Worm (Caenorhabditis elegans) whole organism, late embryonic: ENCODE data around the gene dnj-8.

ENCODE experiments used
- C38D4.7 ChIP-seq: fragments of 200-800 bp; sonication (Bioruptor generic); optimal IDR thresholded peaks from 2 replicates; lab custom pipeline; 2018; ENCODE audit warnings: mild to moderate bottlenecking, missing genetic modification characterization, moderate library complexity, missing compliant biosample characterization
- K02D7.2 ChIP-seq: sonication (generic microtip); optimal IDR thresholded peaks from 2 replicates; lab custom pipeline; 2017; ENCODE audit warnings: mild to moderate bottlenecking, missing genetic modification characterization, missing compliant biosample characterization
- Y22D7AL.16 ChIP-seq: sonication (generic microtip); optimal IDR thresholded peaks from 2 replicates; lab custom pipeline; 2016; ENCODE audit warnings: missing genetic modification characterization, missing compliant biosample characterization
- ahr-1 ChIP-seq: sonication (generic microtip); optimal IDR thresholded peaks from 2 replicates; lab custom pipeline; 2016; ENCODE audit warnings: missing genetic modification characterization, missing compliant biosample characterization
- ama-1 ChIP-seq: fragments of 150-350 bp; optimal IDR thresholded peaks from 2 replicates; lab custom pipeline; 2014
- ceh-14 ChIP-seq: sonication (generic microtip); optimal IDR thresholded peaks from 2 replicates; lab custom pipeline; 2016; ENCODE audit warnings: missing genotype, missing genetic modification characterization, missing compliant biosample characterization
- ceh-18 ChIP-seq: sonication (generic microtip); optimal IDR thresholded peaks from 2 replicates; lab custom pipeline; 2016; ENCODE audit warnings: missing genetic modification characterization, missing compliant biosample characterization
- ceh-19 ChIP-seq: fragments of 200-800 bp; sonication (Bioruptor generic); optimal IDR thresholded peaks from 2 replicates; lab custom pipeline; 2018; ENCODE audit warnings: mild to moderate bottlenecking, missing genetic modification characterization, missing compliant biosample characterization
- ceh-24 ChIP-seq: sonication (generic microtip); optimal IDR thresholded peaks from 2 replicates; lab custom pipeline; 2016; ENCODE audit warnings: mild to moderate bottlenecking, missing genetic modification characterization, missing compliant biosample characterization
- ceh-31 ChIP-seq: sonication (generic microtip); optimal IDR thresholded peaks from 2 replicates; lab custom pipeline; 2016; ENCODE audit warnings: missing genetic modification characterization, missing compliant biosample characterization
- ceh-48 ChIP-seq: sonication (generic microtip); optimal IDR thresholded peaks from 2 replicates; lab custom pipeline; 2016; ENCODE audit warnings: missing genetic modification characterization, inconsistent platforms, missing compliant biosample characterization
- ceh-6 ChIP-seq: fragments of 200-800 bp; sonication (Bioruptor generic); optimal IDR thresholded peaks from 2 replicates; lab custom pipeline; 2018; ENCODE audit warnings: mild to moderate bottlenecking, missing genetic modification characterization, missing compliant biosample characterization
- ceh-9 ChIP-seq: sonication (generic microtip); optimal IDR thresholded peaks from 2 replicates; lab custom pipeline; 2016; ENCODE audit warnings: mild to moderate bottlenecking, missing genetic modification characterization, inconsistent platforms, missing compliant biosample characterization
- che-1 ChIP-seq: sonication (generic microtip); optimal IDR thresholded peaks from 2 replicates; lab custom pipeline; 2016; ENCODE audit warnings: mild to moderate bottlenecking, missing genetic modification characterization, missing compliant biosample characterization
- dve-1 ChIP-seq: sonication (generic microtip); optimal IDR thresholded peaks from 2 replicates; lab custom pipeline; 2017; ENCODE audit warnings: antibody characterized with exemption, mild to moderate bottlenecking, missing genetic modification characterization, missing compliant biosample characterization
- elt-4 ChIP-seq: sonication (generic microtip); optimal IDR thresholded peaks from 2 replicates; lab custom pipeline; 2016; ENCODE audit warnings: missing genetic modification characterization, missing compliant biosample characterization
- fkh-6 ChIP-seq: sonication (generic microtip); optimal IDR thresholded peaks from 2 replicates; lab custom pipeline; 2016; ENCODE audit warnings: missing genetic modification characterization, missing compliant biosample characterization
- gmeb-2 ChIP-seq: sonication (generic microtip); optimal IDR thresholded peaks from 2 replicates; lab custom pipeline; 2016; ENCODE audit warnings: missing genetic modification characterization, inconsistent platforms, missing compliant biosample characterization
- hlh-13 ChIP-seq: fragments of 200-800 bp; sonication (Bioruptor generic); optimal IDR thresholded peaks from 2 replicates; lab custom pipeline; 2018; ENCODE audit warnings: mild to moderate bottlenecking, missing genetic modification characterization, missing compliant biosample characterization
- hlh-6 ChIP-seq: sonication (generic microtip); optimal IDR thresholded peaks from 2 replicates; lab custom pipeline; 2016; ENCODE audit warnings: missing genotype, missing genetic modification characterization, missing compliant biosample characterization
- madf-2 ChIP-seq: sonication (generic microtip); optimal IDR thresholded peaks from 2 replicates; lab custom pipeline; 2017; ENCODE audit warnings: missing genetic modification characterization, missing compliant biosample characterization
- mec-3 ChIP-seq: sonication (generic microtip); optimal IDR thresholded peaks from 2 replicates; lab custom pipeline; 2016; ENCODE audit warnings: borderline replicate concordance, missing genetic modification characterization, missing compliant biosample characterization
- nfya-1 ChIP-seq: sonication (generic microtip); optimal IDR thresholded peaks from 2 replicates; lab custom pipeline; 2017; ENCODE audit warnings: missing genetic modification characterization, mild to moderate bottlenecking, missing compliant biosample characterization, antibody characterized with exemption, moderate library complexity
- nhr-232 ChIP-seq: sonication (generic microtip); optimal IDR thresholded peaks from 2 replicates; lab custom pipeline; 2016; ENCODE audit warnings: missing genetic modification characterization, missing compliant biosample characterization
- odd-2 ChIP-seq: sonication (generic microtip); optimal IDR thresholded peaks from 2 replicates; lab custom pipeline; 2017; ENCODE audit warnings: antibody characterized with exemption, mild to moderate bottlenecking, missing genetic modification characterization, missing compliant biosample characterization
- pag-3 ChIP-seq: sonication (generic microtip); optimal IDR thresholded peaks from 2 replicates; lab custom pipeline; 2016; ENCODE audit warnings: missing compliant biosample characterization, missing genetic modification characterization, borderline replicate concordance
- pax-1 ChIP-seq: fragments of 150-350 bp; optimal IDR thresholded peaks from 2 replicates; lab custom pipeline; 2014; ENCODE audit warnings: missing biosample characterization, missing genetic modification characterization
- pha-2 ChIP-seq: sonication (generic microtip); optimal IDR thresholded peaks from 2 replicates; lab custom pipeline; 2017; ENCODE audit warnings: mild to moderate bottlenecking, missing genetic modification characterization, missing compliant biosample characterization
- pqm-1 ChIP-seq: sonication (generic microtip); optimal IDR thresholded peaks from 2 replicates; lab custom pipeline; 2016; ENCODE audit warnings: missing genetic modification characterization, missing compliant biosample characterization
- ref-2 ChIP-seq: sonication (generic microtip); optimal IDR thresholded peaks from 2 replicates; lab custom pipeline; 2016; ENCODE audit warnings: missing genetic modification characterization, missing compliant biosample characterization
- sox-2 ChIP-seq: fragments of 200-800 bp; sonication (Bioruptor generic); IDR thresholded peaks from 2 replicates; pipeline ENCODE4 v1.3.6; 2022; ENCODE audit warnings: missing genetic modification reagents, missing genetic modification characterization, missing compliant biosample characterization
- sox-4 ChIP-seq: sonication (generic microtip); optimal IDR thresholded peaks from 2 replicates; lab custom pipeline; 2017; ENCODE audit warnings: mild to moderate bottlenecking, missing genetic modification characterization, inconsistent platforms, missing compliant biosample characterization
- tbx-2 ChIP-seq: sonication (generic microtip); optimal IDR thresholded peaks from 2 replicates; lab custom pipeline; 2016; ENCODE audit warnings: missing genetic modification characterization, missing compliant biosample characterization
- unc-3 ChIP-seq, 2 experiments: fragments of 200-800 bp in 1 of 2; sonication (Bioruptor generic) in 1 of 2; sonication (generic microtip) in 1 of 2; conservative IDR thresholded peaks in 1 of 2; optimal IDR thresholded peaks in 1 of 2; 2 replicates each; pipeline versions ENCODE4 v1.3.6 to Lab custom; 2016 to 2022; ENCODE audit warnings: missing compliant biosample characterization in 2 of 2, missing genetic modification characterization in 2 of 2, missing genetic modification reagents in 1 of 2
- unc-42 ChIP-seq: sonication (generic microtip); optimal IDR thresholded peaks from 2 replicates; lab custom pipeline; 2016; ENCODE audit warnings: missing genotype, missing genetic modification characterization, missing compliant biosample characterization
- unc-55 ChIP-seq: sonication (generic microtip); optimal IDR thresholded peaks from 2 replicates; lab custom pipeline; 2017; ENCODE audit warnings: missing biosample characterization, missing genetic modification reagents, missing genetic modification characterization

dnj-8 gene

DNA sequence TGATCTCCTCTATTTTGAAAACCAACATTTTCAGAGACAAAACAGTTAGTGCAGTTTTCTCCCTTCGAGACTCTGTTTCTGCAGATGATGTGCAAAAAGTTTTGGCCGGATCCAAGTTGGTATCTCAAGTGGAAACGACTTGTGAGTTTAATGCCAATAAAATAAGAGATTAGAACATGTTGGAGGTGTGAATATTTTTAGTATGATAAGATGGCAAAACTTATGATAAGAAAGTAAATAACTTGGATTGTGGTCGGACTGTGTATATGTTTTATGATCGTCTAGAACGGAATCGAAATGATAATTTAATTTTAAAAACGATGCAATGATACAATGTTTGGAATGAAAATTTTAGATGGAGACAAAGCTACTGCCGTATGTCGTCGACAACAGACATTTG lies 34.1 kb upstream of the dnj-8 start:
- TF ChIP-seq ceh-19 (no peak), ref-2 (tag; lab: Kevin White, UChicago) (no peak)

DNA sequence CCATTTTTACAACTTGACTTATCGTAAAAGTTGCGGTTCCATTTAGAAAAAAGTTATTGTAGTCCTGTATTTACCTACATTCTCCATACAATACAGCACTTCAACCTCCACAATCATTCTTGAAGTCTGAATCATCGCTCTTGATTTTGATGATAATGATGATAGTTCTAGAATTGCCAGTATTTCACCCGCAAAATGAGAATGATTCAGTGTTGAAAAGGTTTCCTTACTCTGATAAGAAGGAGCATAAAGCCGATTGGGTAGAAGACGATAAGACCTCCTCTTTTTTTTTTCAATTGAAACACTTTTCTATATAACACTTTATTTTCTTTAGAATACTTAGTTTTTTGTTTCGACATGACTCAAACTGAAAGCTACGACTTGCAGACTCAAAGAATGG lies 32.9 kb upstream of the dnj-8 start, which contains the start of gene T19D12.4:
Gene T19D12.4 (plus strand): TSS at position 295 of the 400 bp plus-strand sequence.
- TF ChIP-seq nhr-232 (tag; lab: Kevin White, UChicago) (no peak), pha-2 (tag; lab: Kevin White, UChicago) (no peak), che-1 (tag; lab: Kevin White, UChicago) (no peak), K02D7.2 (no peak), ceh-48 (tag; lab: Kevin White, UChicago) (no peak), gmeb-2 (tag; lab: Kevin White, UChicago) (no peak), tbx-2 (tag; lab: Kevin White, UChicago) (no peak), ceh-24 (tag; lab: Kevin White, UChicago) (no peak), unc-3 (GFP tag; conservative IDR thresholded peaks at IDR 0.05; lab: Robert Waterston, UW) (no peak), unc-3 (tag; optimal IDR thresholded peaks at IDR 0.05; lab: Kevin White, UChicago) (no peak), ceh-6 (GFP tag; lab: Kevin White, UChicago) (no peak), hlh-13 (GFP tag; lab: Kevin White, UChicago) (no peak), Y22D7AL.16 (tag; lab: Kevin White, UChicago) (no peak), unc-55 (GFP tag; lab: Kevin White, UChicago) (no peak), sox-2 (GFP tag; lab: Robert Waterston, UW) (no peak), odd-2 (no peak), ama-1 (lab: Kevin White, UChicago) (no peak), fkh-6 (tag; lab: Kevin White, UChicago) (no peak), ceh-9 (tag; lab: Kevin White, UChicago) (no peak)
- TF ChIP-seq, all 69 proteins: peak for 0

DNA sequence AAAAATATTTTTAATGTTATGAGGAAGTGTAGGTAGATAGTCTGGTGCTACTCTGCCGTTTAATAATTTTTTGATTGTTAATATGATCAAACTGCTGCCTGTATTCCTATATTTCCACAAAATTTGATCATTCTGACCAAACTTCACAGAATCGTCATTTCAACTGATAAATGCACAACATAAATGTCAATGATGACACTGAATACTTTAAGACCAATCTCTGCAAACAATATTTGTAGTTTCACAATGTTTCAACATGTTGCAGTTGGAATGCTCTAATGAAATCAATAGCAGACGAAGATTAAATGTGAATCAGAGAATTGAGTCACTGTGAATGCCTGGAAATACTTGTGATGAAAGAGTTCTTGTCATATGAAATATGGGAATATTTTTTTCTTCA lies 31.9 kb upstream of the dnj-8 start:
- no peak for TF ChIP-seq elt-4 (tag; lab: Kevin White, UChicago)
- no peak for TF ChIP-seq pqm-1 (tag; lab: Kevin White, UChicago)
- no peak for TF ChIP-seq pag-3 (tag; lab: Kevin White, UChicago)
- no peak for TF ChIP-seq ceh-9 (tag; lab: Kevin White, UChicago)
- TF ChIP-seq ref-2 (tag; lab: Kevin White, UChicago): no peak
- no peak for TF ChIP-seq madf-2 (tag; lab: Kevin White, UChicago)
- no peak for TF ChIP-seq unc-55 (GFP tag; lab: Kevin White, UChicago)
- no peak for TF ChIP-seq C38D4.7 (GFP tag; lab: Kevin White, UChicago)
- TF ChIP-seq pax-1 (tag; lab: Kevin White, UChicago): no peak
- TF ChIP-seq sox-4 (tag; lab: Kevin White, UChicago): no peak
- no peak for TF ChIP-seq fkh-6 (tag; lab: Kevin White, UChicago)
- TF ChIP-seq ceh-24 (tag; lab: Kevin White, UChicago): no peak
- TF ChIP-seq mec-3 (tag; lab: Kevin White, UChicago): no peak
- TF ChIP-seq ceh-48 (tag; lab: Kevin White, UChicago): no peak
- TF ChIP-seq dve-1 (tag; lab: Kevin White, UChicago): no peak
- no peak for TF ChIP-seq ceh-14 (tag; lab: Kevin White, UChicago)
- TF ChIP-seq sox-2 (GFP tag; lab: Robert Waterston, UW): no peak
- no peak for TF ChIP-seq ceh-31
- TF ChIP-seq ahr-1: no peak
- no peak for TF ChIP-seq ceh-18 (tag; lab: Kevin White, UChicago)

DNA sequence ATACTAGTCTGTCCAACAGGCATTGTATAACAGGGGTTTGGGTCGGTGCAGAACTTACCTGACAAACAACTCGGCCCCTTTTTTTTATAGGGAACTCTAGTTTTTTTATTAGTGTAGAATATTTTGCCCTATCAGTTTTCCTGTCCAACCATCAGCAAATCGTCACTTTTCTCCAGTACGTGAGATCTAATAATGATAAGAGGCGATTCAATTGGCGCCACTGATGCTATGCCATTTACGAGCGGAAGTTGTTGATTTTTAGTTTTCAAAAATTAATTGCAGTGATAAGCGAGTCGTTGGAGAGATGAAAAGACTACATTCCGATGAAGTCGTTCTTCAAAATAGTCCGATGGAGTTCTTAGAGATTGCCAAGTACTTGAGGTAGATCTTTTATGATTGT lies 30.5 kb upstream of the dnj-8 start:
- TF ChIP-seq unc-3 (GFP tag; conservative IDR thresholded peaks at IDR 0.05; lab: Robert Waterston, UW): no peak
- no peak for TF ChIP-seq unc-3 (tag; optimal IDR thresholded peaks at IDR 0.05; lab: Kevin White, UChicago)
- TF ChIP-seq ama-1 (lab: Kevin White, UChicago): no peak
- TF ChIP-seq ceh-48 (tag; lab: Kevin White, UChicago): no peak
- TF ChIP-seq fkh-6 (tag; lab: Kevin White, UChicago): no peak
- TF ChIP-seq ceh-9 (tag; lab: Kevin White, UChicago): no peak
- TF ChIP-seq hlh-6: no peak
- no peak for TF ChIP-seq ahr-1
- no peak for TF ChIP-seq mec-3 (tag; lab: Kevin White, UChicago)
- no peak for TF ChIP-seq nfya-1 (tag; lab: Kevin White, UChicago)
- no peak for TF ChIP-seq unc-42 (tag; lab: Kevin White, UChicago)
